Fruit fly (Drosophila melanogaster) whole organism, embryonic: ENCODE measurements around the gene Ugt35E1.

Source experiments
- Abd-B ChIP-seq: fragments of 200-800 bp; sonication (Bioruptor generic); optimal IDR thresholded peaks from 2 replicates; lab custom pipeline; 2018; ENCODE audit warnings: missing biosample characterization, mild to moderate bottlenecking, missing genetic modification characterization, moderate library complexity
- CG12942 ChIP-seq: fragments of 200-800 bp; sonication (Bioruptor generic); optimal IDR thresholded peaks from 3 replicates; lab custom pipeline; 2016; ENCODE audit warnings: missing biosample characterization, missing genetic modification characterization
- CG1647 ChIP-seq: fragments of 200-800 bp; sonication (Bioruptor generic); optimal IDR thresholded peaks from 3 replicates; lab custom pipeline; 2016; ENCODE audit warnings: missing biosample characterization, missing genetic modification characterization
- CG2120 ChIP-seq: fragments of 200-800 bp; sonication (Bioruptor generic); optimal IDR thresholded peaks from 3 replicates; lab custom pipeline; 2016; ENCODE audit warnings: missing biosample characterization, missing genetic modification characterization
- CG2199 ChIP-seq: fragments of 200-800 bp; sonication (Bioruptor generic); IDR thresholded peaks from 3 replicates; pipeline ENCODE4 v1.3.6; 2022; ENCODE audit warnings: missing biosample characterization, missing genetic modification characterization
- CG31224 ChIP-seq: fragments of 200-800 bp; sonication (Bioruptor generic); IDR thresholded peaks from 2 replicates; pipeline ENCODE4 v1.3.6; 2022; ENCODE audit warnings: missing biosample characterization, missing genetic modification characterization
- CG3163 ChIP-seq: fragments of 200-800 bp; sonication (Bioruptor generic); optimal IDR thresholded peaks from 3 replicates; lab custom pipeline; 2016; ENCODE audit warnings: missing biosample characterization, missing genetic modification characterization
- CG3407 ChIP-seq: fragments of 200-800 bp; sonication (Bioruptor generic); optimal IDR thresholded peaks from 2 replicates; lab custom pipeline; 2018; ENCODE audit warnings: missing biosample characterization, mild to moderate bottlenecking, missing genetic modification characterization
- CG34376 ChIP-seq: fragments of 200-800 bp; sonication (Bioruptor generic); optimal IDR thresholded peaks from 2 replicates; lab custom pipeline; 2018; ENCODE audit warnings: missing biosample characterization, mild to moderate bottlenecking, missing genetic modification characterization
- CG34422 ChIP-seq: fragments of 200-800 bp; sonication (Bioruptor generic); IDR thresholded peaks from 3 replicates; pipeline ENCODE4 v1.3.6; 2022; ENCODE audit warnings: missing biosample characterization, missing genetic modification characterization
- CG5245 ChIP-seq: fragments of 200-800 bp; sonication (Bioruptor generic); optimal IDR thresholded peaks from 3 replicates; lab custom pipeline; 2016; ENCODE audit warnings: missing biosample characterization, missing genetic modification characterization
- CG8281 ChIP-seq: fragments of 200-800 bp; sonication (Bioruptor generic); optimal IDR thresholded peaks from 2 replicates; lab custom pipeline; 2018; ENCODE audit warnings: missing biosample characterization, mild to moderate bottlenecking, missing genetic modification characterization, moderate library complexity
- CG9437 ChIP-seq: fragments of 200-800 bp; sonication (Bioruptor generic); optimal IDR thresholded peaks from 2 replicates; lab custom pipeline; 2018; ENCODE audit warnings: missing biosample characterization, mild to moderate bottlenecking, missing genetic modification characterization
- CG9797 ChIP-seq: fragments of 200-800 bp; sonication (Bioruptor generic); optimal IDR thresholded peaks from 3 replicates; lab custom pipeline; 2018; ENCODE audit warnings: missing biosample characterization, mild to moderate bottlenecking, missing genetic modification characterization
- CHES-1-like ChIP-seq: fragments of 200-800 bp; sonication (Bioruptor generic); optimal IDR thresholded peaks from 2 replicates; lab custom pipeline; 2016; ENCODE audit warnings: missing biosample characterization, missing genetic modification characterization
- GATAe ChIP-seq: fragments of 200-800 bp; sonication (Bioruptor generic); conservative IDR thresholded peaks from 2 replicates; pipeline ENCODE4 v1.3.6; 2022; ENCODE audit warnings: missing biosample characterization, missing genetic modification characterization
- HmgZ ChIP-seq: fragments of 200-800 bp; sonication (Bioruptor generic); optimal IDR thresholded peaks from 2 replicates; lab custom pipeline; 2018; ENCODE audit warnings: missing biosample characterization, mild to moderate bottlenecking, missing genetic modification characterization
- Hr51 ChIP-seq, 2 experiments: fragments of 200-800 bp; sonication (Bioruptor generic); optimal IDR thresholded peaks; 2 replicates in 1 of 2; 3 replicates in 1 of 2; lab custom pipeline; 2016 to 2018; ENCODE audit warnings: missing biosample characterization in 2 of 2, missing genetic modification characterization in 2 of 2, mild to moderate bottlenecking in 1 of 2, moderate library complexity in 1 of 2
- Jarid2 ChIP-seq: fragments of 200-800 bp; sonication (Bioruptor generic); optimal IDR thresholded peaks from 3 replicates; lab custom pipeline; 2017; ENCODE audit warnings: mild to moderate bottlenecking, missing biosample characterization, missing genetic modification reagents, missing genetic modification characterization
- Lpt ChIP-seq: fragments of >200 bp; optimal IDR thresholded peaks from 2 replicates; lab custom pipeline; 2018; ENCODE audit warnings: missing biosample characterization, missing genetic modification characterization
- NC2α ChIP-seq: fragments of 200-800 bp; sonication (Bioruptor generic); optimal IDR thresholded peaks from 2 replicates; lab custom pipeline; 2016; ENCODE audit warnings: missing biosample characterization, missing genetic modification characterization
- Ptx1 ChIP-seq: fragments of 200-800 bp; sonication (Bioruptor generic); IDR thresholded peaks from 2 replicates; pipeline ENCODE4 v1.3.6; 2022; ENCODE audit warnings: missing biosample characterization, missing genetic modification characterization
- Rfx ChIP-seq: fragments of 200-800 bp; sonication (Bioruptor generic); IDR thresholded peaks from 2 replicates; pipeline ENCODE4 v1.3.6; 2022; ENCODE audit warnings: missing biosample characterization, missing genetic modification characterization
- Trl ChIP-seq, 3 experiments: fragments of >200 bp in 2 of 3; fragments of 200-800 bp in 1 of 3; sonication (Bioruptor generic) in 1 of 3; optimal IDR thresholded peaks; 2 replicates in 1 of 3; 3 replicates in 2 of 3; lab custom pipeline; 2016 to 2017; ENCODE audit warnings: missing biosample characterization in 1 of 3, missing genetic modification characterization in 1 of 3
- Vsx1 ChIP-seq: fragments of 200-800 bp; sonication (Bioruptor generic); optimal IDR thresholded peaks from 2 replicates; lab custom pipeline; 2017; ENCODE audit warnings: missing biosample characterization, mild to moderate bottlenecking, missing genetic modification characterization, missing genetic modification reagents
- ash1 ChIP-seq: fragments of 200-800 bp; sonication (Bioruptor generic); optimal IDR thresholded peaks from 2 replicates; lab custom pipeline; 2018; ENCODE audit warnings: missing biosample characterization, mild to moderate bottlenecking, missing genetic modification characterization
- exex ChIP-seq: fragments of 200-800 bp; sonication (Bioruptor generic); optimal IDR thresholded peaks from 4 replicates; lab custom pipeline; 2018; ENCODE audit warnings: missing biosample characterization, mild to moderate bottlenecking, missing genetic modification characterization, moderate library complexity
- gce ChIP-seq: fragments of 200-800 bp; sonication (Bioruptor generic); IDR thresholded peaks from 3 replicates; pipeline ENCODE4 v1.3.6; 2022; ENCODE audit warnings: missing biosample characterization, missing genetic modification characterization
- grn ChIP-seq: fragments of 200-800 bp; sonication (Bioruptor generic); optimal IDR thresholded peaks from 3 replicates; lab custom pipeline; 2017; ENCODE audit warnings: missing biosample characterization, missing genetic modification characterization
- hb ChIP-seq: fragments of 200-800 bp; sonication (Bioruptor generic); IDR thresholded peaks from 3 replicates; pipeline ENCODE4 v1.3.6; 2022; ENCODE audit warnings: missing biosample characterization, missing genetic modification characterization; ENCODE audit not compliant: partially characterized antibody
- lab ChIP-seq: fragments of 200-800 bp; sonication (Bioruptor generic); optimal IDR thresholded peaks from 3 replicates; lab custom pipeline; 2017; ENCODE audit warnings: missing biosample characterization, missing genetic modification characterization, mild to moderate bottlenecking, moderate library complexity, missing genetic modification reagents
- lola ChIP-seq, 3 experiments: fragments of >200 bp in 2 of 3; fragments of 200-800 bp in 1 of 3; sonication (Bioruptor generic) in 1 of 3; optimal IDR thresholded peaks; 2 replicates each; lab custom pipeline; 2017 to 2019; ENCODE audit warnings: missing biosample characterization in 3 of 3, missing genetic modification characterization in 3 of 3, mild to moderate bottlenecking in 1 of 3, moderate library complexity in 1 of 3
- mirr ChIP-seq: fragments of 200-800 bp; sonication (Bioruptor generic); optimal IDR thresholded peaks from 3 replicates; lab custom pipeline; 2018; ENCODE audit warnings: missing biosample characterization, mild to moderate bottlenecking, missing genetic modification characterization
- odd ChIP-seq: fragments of 200-800 bp; sonication (Bioruptor generic); optimal IDR thresholded peaks from 2 replicates; lab custom pipeline; 2017; ENCODE audit warnings: missing biosample characterization, mild to moderate bottlenecking, missing genetic modification characterization
- peb ChIP-seq: fragments of 200-800 bp; sonication (Bioruptor generic); IDR thresholded peaks from 2 replicates; pipeline ENCODE4 v1.3.6; 2022; ENCODE audit warnings: missing biosample characterization, missing genetic modification characterization
- pfk ChIP-seq: fragments of 200-800 bp; sonication (Bioruptor generic); optimal IDR thresholded peaks from 2 replicates; lab custom pipeline; 2018; ENCODE audit warnings: missing biosample characterization, mild to moderate bottlenecking, missing genetic modification characterization, moderate library complexity
- sd ChIP-seq: fragments of 200-800 bp; sonication (Bioruptor generic); optimal IDR thresholded peaks from 3 replicates; lab custom pipeline; 2018; ENCODE audit warnings: missing biosample characterization, mild to moderate bottlenecking, missing genetic modification characterization, moderate library complexity
- sens ChIP-seq: fragments of 200-800 bp; sonication (Bioruptor generic); peaks from one replicate; lab custom pipeline; 2016; ENCODE audit warnings: missing biosample characterization, missing genetic modification characterization
- stwl ChIP-seq: fragments of 200-800 bp; sonication (Bioruptor generic); optimal IDR thresholded peaks from 3 replicates; lab custom pipeline; 2018; ENCODE audit warnings: missing biosample characterization, mild to moderate bottlenecking, missing genetic modification characterization, moderate library complexity
- sug ChIP-seq: fragments of 200-800 bp; optimal IDR thresholded peaks from 2 replicates; lab custom pipeline; 2019; ENCODE audit warnings: missing biosample characterization, mild to moderate bottlenecking, missing genetic modification characterization, moderate library complexity

Gene Ugt35E1

dm6 chr3R:11178300-11178699 lies 12.4 kb upstream of the Ugt35E1 start (continued):
- TF ChIP-seq sd = no peak
- no peak for TF ChIP-seq Lpt (GFP tag; lab: Kevin White, UChicago)
- TF ChIP-seq hb (GFP tag; lab: Robert Waterston, UW) = no peak
- TF ChIP-seq gce (GFP tag; lab: Robert Waterston, UW) = no peak
- TF ChIP-seq CG1647 (GFP tag; lab: Kevin White, UChicago) = no peak
- TF ChIP-seq, all 482 proteins: peak for 38

- TF ChIP-seq CG34376 (GFP tag; lab: Kevin White, UChicago) = peak; percentile 39
- TF ChIP-seq stwl (tag; lab: Kevin White, UChicago) = no peak
- TF ChIP-seq CG9437 (GFP tag; lab: Kevin White, UChicago) = no peak
- TF ChIP-seq Abd-B = no peak
- peak; percentile 62 for TF ChIP-seq grn
- no peak for TF ChIP-seq Ptx1 (GFP tag; lab: Robert Waterston, UW)
- TF ChIP-seq mirr (GFP tag; lab: Kevin White, UChicago) = peak; percentile 84
- no peak for TF ChIP-seq Hr51 (GFP tag; optimal IDR thresholded peaks at IDR 0.05; lab: Kevin White, UChicago)
- TF ChIP-seq GATAe (GFP tag; lab: Robert Waterston, UW) = peak; percentile 60
- TF ChIP-seq CG8281 (tag; lab: Kevin White, UChicago) = no peak
- TF ChIP-seq lola (GFP tag; optimal IDR thresholded peaks at IDR 0.05; lab: Kevin White, UChicago) = no peak
- no peak for TF ChIP-seq Vsx1 (GFP tag; lab: Kevin White, UChicago)
- TF ChIP-seq odd (GFP tag; lab: Kevin White, UChicago) = no peak
- no peak for TF ChIP-seq CG9797 (GFP tag; lab: Kevin White, UChicago)
- no peak for TF ChIP-seq CG3407 (GFP tag; lab: Kevin White, UChicago)
- TF ChIP-seq CHES-1-like (GFP tag; lab: Kevin White, UChicago) = no peak
- TF ChIP-seq NC2α (GFP tag; lab: Kevin White, UChicago) = no peak
- no peak for TF ChIP-seq HmgZ (tag; lab: Kevin White, UChicago)
- no peak for TF ChIP-seq CG34422 (GFP tag; lab: Robert Waterston, UW)
- TF ChIP-seq sug (tag; lab: Kevin White, UChicago) = peak; percentile 27
- no peak for TF ChIP-seq pfk (GFP tag; lab: Kevin White, UChicago)
- peak; percentile 68 for TF ChIP-seq sd
- peak; percentile 91 for TF ChIP-seq exex (tag; lab: Kevin White, UChicago)
- TF ChIP-seq CG31224 (GFP tag; lab: Robert Waterston, UW) = no peak
- TF ChIP-seq, all 482 proteins: peak for 7
Measured at dm6 chr3R:11177579-11177978, 11.7 kb upstream of the Ugt35E1 start.

dm6 chr3R:11175777-11176176 lies 9.9 kb upstream of the Ugt35E1 start:
- TF ChIP-seq ash1 (GFP tag; lab: Kevin White, UChicago) (no peak), NC2α (GFP tag; lab: Kevin White, UChicago) (no peak), peb (GFP tag; lab: Robert Waterston, UW) (no peak), exex (tag; lab: Kevin White, UChicago) (peak; percentile 62), CG2199 (GFP tag; lab: Robert Waterston, UW) (no peak), mirr (GFP tag; lab: Kevin White, UChicago) (peak; percentile 57), CG2120 (GFP tag; lab: Kevin White, UChicago) (no peak)

dm6 chr3R:11175308-11175707 lies 9.4 kb upstream of the Ugt35E1 start, which contains the start of the genes Ugt304A1 and Ugt303A1:
Gene Ugt304A1, minus strand, starts transcription at chr3R:11175408.
Gene Ugt303A1, plus strand, starts transcription at chr3R:11175529.
- TF ChIP-seq CG12942 (GFP tag; lab: Kevin White, UChicago) = no peak
- TF ChIP-seq sens (GFP tag; lab: Kevin White, UChicago) = no peak
- peak; percentile 5 for TF ChIP-seq lab
- TF ChIP-seq Rfx (GFP tag; lab: Robert Waterston, UW) = peak; percentile 20; the same call in 1 of the 2 replicates
- no peak for TF ChIP-seq CG5245
- peak; percentile 18 for TF ChIP-seq exex (tag; lab: Kevin White, UChicago)
- TF ChIP-seq CG3163 (GFP tag; lab: Kevin White, UChicago) = peak; percentile 26
- TF ChIP-seq Trl (optimal IDR thresholded peaks at IDR 0.05; lab: Kevin White, UChicago) = peak in 1 of 2 experiments; percentile 5
- TF ChIP-seq Trl (GFP tag; optimal IDR thresholded peaks at IDR 0.05; lab: Kevin White, UChicago) = no peak
- peak; percentile 36 for TF ChIP-seq Jarid2 (GFP tag; lab: Kevin White, UChicago)
